Fruit fly (Drosophila melanogaster): ENCODE data around the gene CG33922.

CG33922 gene

DNA sequence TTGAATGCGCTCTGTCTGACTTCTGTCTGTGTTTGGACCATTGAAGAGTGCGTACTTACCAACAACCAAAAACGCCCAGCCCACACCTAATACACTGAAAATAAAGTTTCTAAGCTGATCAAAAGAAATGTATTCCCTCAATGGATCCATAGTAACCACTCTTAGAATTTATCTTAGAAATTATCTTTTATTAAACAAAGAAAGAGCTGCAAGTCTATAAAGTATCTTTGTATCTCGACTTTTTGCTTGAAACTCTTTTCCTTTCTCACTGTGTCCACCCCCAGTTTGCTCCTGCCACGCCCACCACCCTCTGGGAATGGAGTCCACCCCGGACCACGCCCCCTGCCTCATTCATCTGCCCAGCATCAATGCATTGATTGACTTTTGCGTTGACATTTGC, 33.7 kb upstream of the CG33922 start (continued):
- TF ChIP-seq her (GFP tag; optimal IDR thresholded peaks at IDR 0.05) (no peak), CG6813 (GFP tag; optimal IDR thresholded peaks at IDR 0.05) (no peak), CG30403 (GFP tag; optimal IDR thresholded peaks at IDR 0.05) (no peak), tx (GFP tag; optimal IDR thresholded peaks at IDR 0.05) (no peak), Dek (tag; optimal IDR thresholded peaks at IDR 0.05) (no peak), CG10321 (GFP tag; IDR thresholded peaks at IDR 0.05) (no peak), CG8765 (GFP tag; IDR thresholded peaks at IDR 0.05) (no peak), Doc3 (GFP tag; IDR thresholded peaks at IDR 0.05; ENCODE audit: partially characterized antibody) (no peak), CG5953 (GFP tag; IDR thresholded peaks at IDR 0.05) (no peak), HLH3B (GFP tag; IDR thresholded peaks at IDR 0.05) (no peak), crc (GFP tag; optimal IDR thresholded peaks at IDR 0.05) (no peak), cwo (GFP tag; optimal IDR thresholded peaks at IDR 0.05) (no peak), CG1603 (tag; optimal IDR thresholded peaks at IDR 0.05) (no peak), vvl (GFP tag; IDR thresholded peaks at IDR 0.05) (no peak), CG8478 (optimal IDR thresholded peaks at IDR 0.05) (no peak), trem (tag; optimal IDR thresholded peaks at IDR 0.05) (no peak), CG18599 (GFP tag; optimal IDR thresholded peaks at IDR 0.05) (peak; percentile 28), CG18262 (tag; optimal IDR thresholded peaks at IDR 0.05) (no peak), CG1832 (GFP tag; optimal IDR thresholded peaks at IDR 0.05) (no peak), CG6683 (GFP tag; optimal IDR thresholded peaks at IDR 0.05) (no peak), Antp (GFP tag; optimal IDR thresholded peaks at IDR 0.05) (no peak), mam (GFP tag; optimal IDR thresholded peaks at IDR 0.05) (no peak), sisA (GFP tag; IDR thresholded peaks at IDR 0.05) (peak; percentile 7; the same call in 1 of the 2 replicates), CG13624 (GFP tag; optimal IDR thresholded peaks at IDR 0.05) (no peak), GATAe (GFP tag; conservative IDR thresholded peaks at IDR 0.05) (no peak), CG17829 (tag; optimal IDR thresholded peaks at IDR 0.05) (no peak), z (GFP tag; IDR thresholded peaks at IDR 0.05) (no peak), CG3281 (GFP tag; optimal IDR thresholded peaks at IDR 0.05) (no peak), CG18764 (GFP tag; optimal IDR thresholded peaks at IDR 0.05) (no peak), Pdp1 (GFP tag; optimal IDR thresholded peaks at IDR 0.05) (no peak), lbe (GFP tag; optimal IDR thresholded peaks at IDR 0.05) (no peak), CG1792 (GFP tag; optimal IDR thresholded peaks at IDR 0.05) (no peak), grau (tag; optimal IDR thresholded peaks at IDR 0.05) (peak; percentile 14), lab (GFP tag; optimal IDR thresholded peaks at IDR 0.05) (peak; percentile 19), so (GFP tag; IDR thresholded peaks at IDR 0.05) (no peak), stc (GFP tag; IDR thresholded peaks at IDR 0.05) (no peak), CG9817 (tag; optimal IDR thresholded peaks at IDR 0.05) (no peak), ATbp (GFP tag; optimal IDR thresholded peaks at IDR 0.05) (no peak), dysf (GFP tag; IDR thresholded peaks at IDR 0.05) (peak; percentile 35; the same call in 2 of the 3 replicates), CG17385 (GFP tag; optimal IDR thresholded peaks at IDR 0.05) (no peak), CG2202 (tag; optimal IDR thresholded peaks at IDR 0.05) (no peak), Max (GFP tag; optimal IDR thresholded peaks at IDR 0.05) (no peak), CG15011 (GFP tag; optimal IDR thresholded peaks at IDR 0.05) (no peak), CG2199 (GFP tag; IDR thresholded peaks at IDR 0.05) (no peak), Mrtf (GFP tag; IDR thresholded peaks at IDR 0.05) (no peak), CrebB (tag; optimal IDR thresholded peaks at IDR 0.05) (no peak), CG5245 (GFP tag; optimal IDR thresholded peaks at IDR 0.05) (no peak), Sox102F (GFP tag; optimal IDR thresholded peaks at IDR 0.05) (peak; percentile 27), CG12219 (GFP tag; optimal IDR thresholded peaks at IDR 0.05) (no peak), inv (GFP tag; IDR thresholded peaks at IDR 0.05; ENCODE audit: partially characterized antibody) (no peak), fd3F (GFP tag; optimal IDR thresholded peaks at IDR 0.05) (no peak), CG34224 (GFP tag; IDR thresholded peaks at IDR 0.05; ENCODE audit: partially characterized antibody) (no peak)

Measured in whole organism, embryonic.